Fruit fly (Drosophila melanogaster) whole organism, prepupa: Measurements from ENCODE around the gene CG6142.
A peak's percentile ranks its signal among the peaks of the same experiment; 100 is the strongest.

Experiments
- CG10669 ChIP-seq: fragments of 200-800 bp; sonication (Bioruptor generic); optimal IDR thresholded peaks from 3 replicates; lab custom pipeline; 2018; ENCODE audit warnings: missing biosample characterization, mild to moderate bottlenecking, missing genetic modification characterization, moderate library complexity
- CG11294 ChIP-seq: fragments of 200-800 bp; sonication (Bioruptor generic); IDR thresholded peaks from 2 replicates; pipeline ENCODE4 v1.3.6; 2022; ENCODE audit warnings: missing biosample characterization, missing genetic modification characterization
- CG16779 ChIP-seq: fragments of 200-800 bp; sonication (Bioruptor generic); optimal IDR thresholded peaks from 3 replicates; lab custom pipeline; 2017; ENCODE audit warnings: missing biosample characterization, mild to moderate bottlenecking, missing genetic modification characterization
- CG3032 ChIP-seq: fragments of 200-800 bp; optimal IDR thresholded peaks from 2 replicates; lab custom pipeline; 2019; ENCODE audit warnings: missing biosample characterization, mild to moderate bottlenecking, missing genetic modification characterization, moderate library complexity
- CG31627 ChIP-seq: fragments of 200-800 bp; sonication (Bioruptor generic); optimal IDR thresholded peaks from 3 replicates; lab custom pipeline; 2016; ENCODE audit warnings: missing biosample characterization, missing genetic modification characterization
- CG32006 ChIP-seq: fragments of 200-800 bp; sonication (Bioruptor generic); optimal IDR thresholded peaks from 3 replicates; lab custom pipeline; 2017; ENCODE audit warnings: missing biosample characterization, mild to moderate bottlenecking, missing genetic modification characterization
- CG34406 ChIP-seq: fragments of 200-800 bp; sonication (Bioruptor generic); optimal IDR thresholded peaks from 3 replicates; lab custom pipeline; 2016; ENCODE audit warnings: missing biosample characterization, missing genetic modification characterization
- CG6163 ChIP-seq: fragments of 200-800 bp; sonication (Bioruptor generic); IDR thresholded peaks from 3 replicates; pipeline ENCODE4 v1.3.6; 2022; ENCODE audit warnings: missing biosample characterization, missing genetic modification characterization
- CG6276 ChIP-seq: fragments of 200-800 bp; sonication (Bioruptor generic); optimal IDR thresholded peaks from 2 replicates; lab custom pipeline; 2017; ENCODE audit warnings: missing biosample characterization, mild to moderate bottlenecking, missing genetic modification characterization
- CG6808 ChIP-seq: fragments of 200-800 bp; sonication (Bioruptor generic); optimal IDR thresholded peaks from 3 replicates; lab custom pipeline; 2017; ENCODE audit warnings: missing biosample characterization, missing genetic modification characterization, mild to moderate bottlenecking, moderate library complexity, missing genetic modification reagents
- CG8119 ChIP-seq: fragments of 200-800 bp; sonication (Bioruptor generic); IDR thresholded peaks from 3 replicates; pipeline ENCODE4 v1.3.6; 2022; ENCODE audit warnings: missing biosample characterization, missing genetic modification characterization
- CG8319 ChIP-seq: fragments of 200-800 bp; sonication (Bioruptor generic); optimal IDR thresholded peaks from 3 replicates; lab custom pipeline; 2016; ENCODE audit warnings: missing biosample characterization, missing genetic modification characterization
- CG9139 ChIP-seq: fragments of 200-800 bp; sonication (Bioruptor generic); optimal IDR thresholded peaks from 3 replicates; lab custom pipeline; 2017; ENCODE audit warnings: missing biosample characterization, mild to moderate bottlenecking, missing genetic modification characterization
- Eip78C ChIP-seq: fragments of 200-800 bp; sonication (Bioruptor generic); peaks from one replicate; lab custom pipeline; 2016; ENCODE audit warnings: missing biosample characterization, missing genetic modification characterization
- Eip93F ChIP-seq: fragments of 200-800 bp; sonication (Bioruptor generic); optimal IDR thresholded peaks from 2 replicates; lab custom pipeline; 2016; ENCODE audit warnings: missing biosample characterization, mild to moderate bottlenecking, missing genetic modification characterization
- Ets96B ChIP-seq: fragments of 200-800 bp; optimal IDR thresholded peaks from 2 replicates; lab custom pipeline; 2019; ENCODE audit warnings: missing biosample characterization, mild to moderate bottlenecking, missing genetic modification characterization, moderate library complexity
- Gug ChIP-seq: fragments of 200-800 bp; sonication (Bioruptor generic); IDR thresholded peaks from 2 replicates; pipeline ENCODE4 v1.3.6; 2022; ENCODE audit warnings: missing biosample characterization, missing genetic modification characterization
- Hr38 ChIP-seq: sonication (Bioruptor generic); optimal IDR thresholded peaks from 2 replicates; lab custom pipeline; 2016; ENCODE audit warnings: missing biosample characterization, missing genetic modification characterization
- Hr39 ChIP-seq: fragments of 200-800 bp; sonication (Bioruptor generic); optimal IDR thresholded peaks from 2 replicates; lab custom pipeline; 2016; ENCODE audit warnings: missing biosample characterization, missing genetic modification characterization
- Lpt ChIP-seq: fragments of 200-800 bp; sonication (Bioruptor generic); optimal IDR thresholded peaks from 3 replicates; lab custom pipeline; 2016; ENCODE audit warnings: missing biosample characterization, missing genetic modification characterization
- Met ChIP-seq: fragments of 200-800 bp; sonication (Bioruptor generic); optimal IDR thresholded peaks from 3 replicates; lab custom pipeline; 2016; ENCODE audit warnings: missing biosample characterization, missing genetic modification characterization
- Sox102F ChIP-seq: fragments of 200-800 bp; sonication (Bioruptor generic); optimal IDR thresholded peaks from 2 replicates; lab custom pipeline; 2016; ENCODE audit warnings: missing biosample characterization, mild to moderate bottlenecking, missing genetic modification characterization
- Sox14 ChIP-seq: fragments of 200-800 bp; sonication (Bioruptor generic); optimal IDR thresholded peaks from 3 replicates; lab custom pipeline; 2016; ENCODE audit warnings: missing biosample characterization, missing genetic modification characterization
- Sox15 ChIP-seq: fragments of 200-800 bp; sonication (Bioruptor generic); optimal IDR thresholded peaks from 3 replicates; lab custom pipeline; 2016; ENCODE audit warnings: missing biosample characterization, missing genetic modification characterization
- cyc ChIP-seq: fragments of 200-800 bp; sonication (Bioruptor generic); optimal IDR thresholded peaks from 3 replicates; lab custom pipeline; 2016; ENCODE audit warnings: missing biosample characterization, missing genetic modification characterization
- dsx ChIP-seq: fragments of 200-800 bp; optimal IDR thresholded peaks from 3 replicates; lab custom pipeline; 2019; ENCODE audit warnings: missing biosample characterization, mild to moderate bottlenecking, missing genetic modification characterization, moderate library complexity; ENCODE audit not compliant: poor library complexity, severe bottlenecking
- esn ChIP-seq: fragments of 200-800 bp; sonication (Bioruptor generic); optimal IDR thresholded peaks from 2 replicates; lab custom pipeline; 2016; ENCODE audit warnings: missing biosample characterization, mild to moderate bottlenecking, missing genetic modification characterization, moderate library complexity
- fd59A ChIP-seq: fragments of 200-800 bp; sonication (Bioruptor generic); optimal IDR thresholded peaks from 2 replicates; lab custom pipeline; 2017; ENCODE audit warnings: missing biosample characterization, mild to moderate bottlenecking, missing genetic modification characterization, missing genetic modification reagents
- fkh ChIP-seq: fragments of 200-800 bp; sonication (Bioruptor generic); optimal IDR thresholded peaks from 3 replicates; lab custom pipeline; 2017; ENCODE audit warnings: missing biosample characterization, mild to moderate bottlenecking, missing genetic modification characterization, moderate library complexity
- net ChIP-seq: fragments of 200-800 bp; sonication (Bioruptor generic); optimal IDR thresholded peaks from 3 replicates; lab custom pipeline; 2016; ENCODE audit warnings: missing biosample characterization, missing genetic modification characterization
- pdm3 ChIP-seq: fragments of 200-800 bp; sonication (Bioruptor generic); optimal IDR thresholded peaks from 3 replicates; lab custom pipeline; 2016; ENCODE audit warnings: missing biosample characterization, missing genetic modification characterization
- salr ChIP-seq, 2 experiments: fragments of 200-800 bp; sonication (Bioruptor generic); optimal IDR thresholded peaks; 3 replicates each; lab custom pipeline; 2016 to 2018; ENCODE audit warnings: missing biosample characterization in 2 of 2, missing genetic modification characterization in 2 of 2, mild to moderate bottlenecking in 1 of 2
- spab ChIP-seq: fragments of 200-800 bp; sonication (Bioruptor generic); optimal IDR thresholded peaks from 2 replicates; lab custom pipeline; 2017; ENCODE audit warnings: missing biosample characterization, mild to moderate bottlenecking, missing genetic modification characterization, missing genetic modification reagents
- ss ChIP-seq, 2 experiments: fragments of 200-800 bp; sonication (Bioruptor generic); optimal IDR thresholded peaks; 2 replicates in 1 of 2; 3 replicates in 1 of 2; lab custom pipeline; 2017 to 2018; ENCODE audit warnings: mild to moderate bottlenecking in 2 of 2, missing biosample characterization in 2 of 2, missing genetic modification characterization in 2 of 2, moderate library complexity in 1 of 2
- svp ChIP-seq: fragments of 200-800 bp; sonication (Bioruptor generic); peaks from one replicate; lab custom pipeline; 2016; ENCODE audit warnings: missing biosample characterization, missing genetic modification characterization
- topi ChIP-seq: fragments of 200-800 bp; sonication (Bioruptor generic); optimal IDR thresholded peaks from 3 replicates; lab custom pipeline; 2016; ENCODE audit warnings: missing biosample characterization, missing genetic modification characterization

Gene CG6142

DNA sequence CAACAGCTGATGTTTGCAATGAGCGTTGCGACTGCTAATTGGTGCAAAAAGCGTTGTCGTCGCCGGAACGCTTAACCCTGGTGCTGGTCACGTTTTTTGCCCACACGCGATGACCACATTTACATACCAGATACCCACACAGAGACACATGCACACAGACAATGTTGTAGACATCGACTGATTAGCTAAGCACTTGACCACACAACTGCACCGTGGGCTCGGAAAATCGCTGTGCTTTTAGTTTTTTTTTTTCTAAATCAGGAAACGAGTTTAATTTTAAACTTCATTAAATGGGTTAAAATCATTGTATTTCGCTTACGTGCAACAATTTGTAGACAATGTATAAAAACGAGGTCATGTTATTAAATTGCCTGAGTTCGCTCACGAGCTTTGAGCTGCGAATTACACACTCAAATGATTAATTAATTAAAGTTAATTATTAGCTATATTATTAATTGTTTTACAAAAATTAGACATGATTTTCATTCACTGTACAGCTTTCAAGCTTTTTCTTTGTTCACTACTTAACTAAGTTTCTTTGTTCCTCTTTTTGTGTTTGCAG, 4.4 kb upstream of the CG6142 start (continued):
- TF ChIP-seq CG34406 (GFP tag; lab: Kevin White, UChicago) (no peak), CG9139 (GFP tag; lab: Kevin White, UChicago) (no peak), Sox15 (GFP tag; lab: Kevin White, UChicago) (no peak), dsx (no peak), Lpt (GFP tag; lab: Kevin White, UChicago) (peak; percentile 4), CG11294 (peak; percentile 46; the same call in 1 of the 2 replicates), CG10669 (GFP tag; lab: Kevin White, UChicago) (no peak), fd59A (no peak), Hr38 (GFP tag; lab: Kevin White, UChicago) (no peak), Sox102F (GFP tag; lab: Kevin White, UChicago) (no peak), CG6163 (GFP tag; lab: Robert Waterston, UW) (no peak), Met (no peak), net (GFP tag; lab: Kevin White, UChicago) (no peak), Sox14 (GFP tag; lab: Kevin White, UChicago) (no peak), CG32006 (peak; percentile 55), CG8319 (no peak), CG6276 (GFP tag; lab: Kevin White, UChicago) (no peak), CG3032 (no peak), Ets96B (tag; lab: Kevin White, UChicago) (no peak), spab (GFP tag; lab: Kevin White, UChicago) (no peak), fkh (GFP tag; lab: Kevin White, UChicago) (no peak), Hr39 (GFP tag; lab: Kevin White, UChicago) (no peak), CG16779 (tag; lab: Kevin White, UChicago) (no peak), topi (GFP tag; lab: Kevin White, UChicago) (no peak), esn (peak; percentile 2)

DNA sequence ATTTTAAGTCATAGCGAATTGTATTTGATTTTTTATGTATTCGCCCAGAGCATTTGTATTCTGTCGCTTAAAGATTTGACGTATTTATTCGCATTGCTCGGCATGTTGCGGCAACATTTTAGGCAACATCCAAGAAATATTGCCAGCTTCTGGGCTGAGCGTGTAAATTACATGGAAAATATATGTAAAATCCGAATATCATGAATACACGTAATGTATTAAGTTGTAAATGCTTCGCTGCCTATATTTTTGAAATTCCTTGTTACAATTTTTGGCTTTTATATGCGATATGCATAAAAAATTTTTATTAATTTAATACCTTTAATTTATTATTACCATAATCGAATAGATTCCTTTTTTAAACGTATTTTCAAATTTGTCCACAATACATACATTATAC, 3.3 kb upstream of the CG6142 start:
- TF ChIP-seq CG8119 = no peak
- no peak for TF ChIP-seq net (GFP tag; lab: Kevin White, UChicago)
- TF ChIP-seq CG16779 (tag; lab: Kevin White, UChicago) = no peak
- TF ChIP-seq topi (GFP tag; lab: Kevin White, UChicago) = no peak
- TF ChIP-seq CG3032 = no peak
- TF ChIP-seq salr (GFP tag; optimal IDR thresholded peaks at IDR 0.05; lab: Kevin White, UChicago) = no peak
- no peak for TF ChIP-seq svp (GFP tag; lab: Kevin White, UChicago)

DNA sequence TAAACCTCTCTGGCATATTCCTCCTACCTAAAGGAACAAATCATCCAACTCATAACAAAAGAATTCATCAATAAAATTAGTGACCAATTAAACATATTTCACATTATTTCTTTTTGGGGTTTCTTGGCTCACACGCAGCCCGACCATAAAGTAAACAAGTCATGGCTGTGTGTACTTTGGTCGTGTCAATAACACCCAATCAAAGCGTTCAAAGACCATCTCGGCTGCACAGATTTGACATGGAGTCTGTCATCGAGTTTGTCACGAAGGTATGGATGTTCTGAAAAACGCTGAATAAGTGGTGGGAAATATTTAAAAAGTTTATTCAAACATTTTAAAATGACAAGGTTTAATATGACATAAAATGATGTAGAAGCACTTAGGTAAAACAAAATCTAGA, 2.4 kb upstream of the CG6142 start:
- TF ChIP-seq spab (GFP tag; lab: Kevin White, UChicago) = no peak
- no peak for TF ChIP-seq CG6276 (GFP tag; lab: Kevin White, UChicago)
- no peak for TF ChIP-seq ss (GFP tag; optimal IDR thresholded peaks at IDR 0.05; lab: Kevin White, UChicago)
- TF ChIP-seq CG16779 (tag; lab: Kevin White, UChicago) = no peak
- TF ChIP-seq Met = no peak
- no peak for TF ChIP-seq Eip78C (GFP tag; lab: Kevin White, UChicago)
- TF ChIP-seq Ets96B (tag; lab: Kevin White, UChicago) = no peak
- peak; percentile 53 for TF ChIP-seq fkh (GFP tag; lab: Kevin White, UChicago)
- TF ChIP-seq pdm3 (GFP tag; lab: Kevin White, UChicago) = no peak
- TF ChIP-seq dsx = no peak
- TF ChIP-seq salr (GFP tag; optimal IDR thresholded peaks at IDR 0.05; lab: Kevin White, UChicago) = no peak
- TF ChIP-seq Hr39 (GFP tag; lab: Kevin White, UChicago) = peak; percentile 8
- no peak for TF ChIP-seq CG6808 (GFP tag; lab: Kevin White, UChicago)
- TF ChIP-seq Eip93F = no peak
- TF ChIP-seq CG31627 (GFP tag; lab: Kevin White, UChicago) = no peak

DNA sequence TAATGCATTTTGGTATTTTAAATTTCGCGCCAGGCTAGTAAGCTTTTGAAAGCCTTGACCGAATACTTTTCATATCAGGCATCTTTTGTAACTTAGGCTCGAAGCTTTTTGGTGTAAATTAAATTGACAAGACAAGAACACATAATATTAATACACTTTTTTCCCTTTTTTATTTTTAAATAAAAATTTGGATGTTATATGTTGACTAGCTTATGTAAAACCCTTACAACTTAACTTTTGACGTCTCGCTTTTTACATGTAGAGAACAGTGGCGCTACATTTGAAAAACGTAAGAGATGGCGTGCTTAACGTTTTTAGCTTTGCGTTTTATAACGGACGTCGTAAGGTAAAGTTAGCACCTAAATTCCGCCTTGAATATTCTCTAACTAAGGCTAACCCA, 4.2 kb downstream of the CG6142 start:
- TF ChIP-seq cyc (GFP tag; lab: Kevin White, UChicago) (peak; percentile 9), Gug (GFP tag; lab: Robert Waterston, UW) (no peak), Hr39 (GFP tag; lab: Kevin White, UChicago) (peak; percentile 29), CG31627 (GFP tag; lab: Kevin White, UChicago) (peak; percentile 20)
